Worm (Caenorhabditis elegans) whole organism, late embryonic: Measurements from ENCODE around the gene nhr-99.

ENCODE experiments used
- sdc-2 ChIP-seq: sonication (generic microtip); optimal IDR thresholded peaks from 2 replicates; lab custom pipeline; 2016; ENCODE audit warnings: missing genotype, missing genetic modification characterization, missing compliant biosample characterization
- tbx-7 ChIP-seq: sonication (generic microtip); optimal IDR thresholded peaks from 2 replicates; lab custom pipeline; 2016; ENCODE audit warnings: missing genotype, missing genetic modification characterization, missing compliant biosample characterization

ce11 chrV:482860-483259 lies 8.3 kb downstream of the nhr-99 start:
- TF ChIP-seq tbx-7 (tag; lab: Kevin White, UChicago) (no peak), sdc-2 (tag; lab: Kevin White, UChicago) (no peak)
